Worm (Caenorhabditis elegans): ENCODE measurements around the gene wrt-2.

Gene wrt-2

DNA sequence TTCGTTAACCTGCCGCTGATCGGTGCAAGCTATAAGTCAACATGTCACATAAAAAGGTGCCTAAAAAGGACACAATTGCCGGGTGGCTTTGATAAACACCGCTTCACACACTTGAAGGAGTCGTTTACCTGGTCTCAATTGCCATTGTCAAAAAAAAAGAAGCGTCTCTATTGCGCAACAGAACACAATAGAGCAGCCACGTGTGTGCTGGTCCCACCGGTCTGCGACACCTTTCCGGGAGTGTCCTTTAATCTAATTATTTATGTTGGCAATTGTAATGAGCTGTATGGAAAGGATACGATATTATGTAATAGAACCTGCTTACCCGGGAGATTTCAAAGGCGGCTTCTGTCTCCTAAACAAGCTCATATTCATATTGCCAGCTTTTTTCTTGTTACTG, 32.5 kb downstream of the wrt-2 start:
- TF ChIP-seq skn-1 (tag; optimal IDR thresholded peaks at IDR 0.05) (no peak), elt-1 (tag; optimal IDR thresholded peaks at IDR 0.05) (no peak), nhr-25 (tag; optimal IDR thresholded peaks at IDR 0.05) (no peak), zag-1 (tag; optimal IDR thresholded peaks at IDR 0.05) (no peak), sem-4 (tag; optimal IDR thresholded peaks at IDR 0.05) (no peak), nhr-12 (tag; optimal IDR thresholded peaks at IDR 0.05) (no peak), ceh-82 (tag; optimal IDR thresholded peaks at IDR 0.05) (no peak), nhr-11 (tag; optimal IDR thresholded peaks at IDR 0.05) (no peak), alr-1 (tag; optimal IDR thresholded peaks at IDR 0.05) (no peak), lin-11 (tag; optimal IDR thresholded peaks at IDR 0.05) (no peak), nhr-77 (tag; optimal IDR thresholded peaks at IDR 0.05) (no peak)

DNA sequence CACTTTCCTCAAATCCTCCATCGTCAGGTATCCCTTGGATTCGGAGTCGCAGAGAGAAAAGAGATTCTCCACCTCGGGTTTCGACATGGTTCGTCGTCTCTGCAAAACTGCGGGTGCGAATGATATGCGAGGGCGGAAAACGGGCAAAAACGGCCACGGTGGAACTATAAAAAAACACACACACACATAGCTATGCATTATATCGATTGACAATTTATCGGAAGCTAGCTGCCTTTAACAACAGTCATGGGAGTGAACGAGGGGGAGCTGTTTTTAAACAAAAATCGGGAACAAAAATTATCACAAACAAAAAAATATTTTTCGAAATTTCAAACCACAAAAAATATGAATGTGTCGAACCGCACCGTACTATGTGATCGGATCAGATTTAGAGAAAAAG, 34.9 kb downstream of the wrt-2 start, which contains the start of gene rsef-1:
Gene rsef-1 (minus strand): TSS at position 101 of the 400 bp plus-strand sequence.
- no peak for TF ChIP-seq nhr-25 (tag; optimal IDR thresholded peaks at IDR 0.05)
- TF ChIP-seq F13H6.1 (tag; optimal IDR thresholded peaks at IDR 0.05) = no peak
- TF ChIP-seq nhr-77 (tag; optimal IDR thresholded peaks at IDR 0.05) = no peak
- no peak for TF ChIP-seq dmd-4 (tag; optimal IDR thresholded peaks at IDR 0.05)
- TF ChIP-seq C34F6.9 (tag; optimal IDR thresholded peaks at IDR 0.05) = no peak
- no peak for TF ChIP-seq alr-1 (tag; optimal IDR thresholded peaks at IDR 0.05)
- no peak for TF ChIP-seq elt-1 (tag; optimal IDR thresholded peaks at IDR 0.05)
- no peak for TF ChIP-seq nhr-21 (tag; optimal IDR thresholded peaks at IDR 0.05)
- TF ChIP-seq ceh-82 (tag; optimal IDR thresholded peaks at IDR 0.05) = no peak
- TF ChIP-seq gmeb-1 (tag; optimal IDR thresholded peaks at IDR 0.05) = no peak
- no peak for TF ChIP-seq unc-39 (tag; optimal IDR thresholded peaks at IDR 0.05)
- TF ChIP-seq ZK546.5 (tag; optimal IDR thresholded peaks at IDR 0.05) = no peak

DNA sequence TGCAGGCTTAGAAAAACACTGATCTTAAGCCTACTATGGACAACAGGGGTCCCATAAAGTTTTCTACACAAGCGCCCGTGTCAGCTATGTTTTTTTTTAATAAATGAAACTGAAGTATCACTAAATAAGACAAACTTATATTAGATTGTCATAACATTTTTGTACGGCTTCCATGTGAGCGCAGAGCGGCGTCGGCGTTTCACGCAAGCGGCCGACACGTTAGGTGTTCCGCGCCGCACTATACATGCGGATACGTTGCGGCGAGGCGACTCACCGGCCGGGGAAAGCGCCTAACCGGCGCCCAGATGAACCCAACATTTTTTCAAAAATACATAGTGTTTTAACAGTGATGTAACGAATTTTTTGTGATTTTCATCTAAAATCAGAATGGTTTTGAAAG, 36.5 kb downstream of the wrt-2 start:
- TF ChIP-seq unc-55 (GFP tag; optimal IDR thresholded peaks at IDR 0.05) = no peak
- TF ChIP-seq nhr-6 (tag; optimal IDR thresholded peaks at IDR 0.05) = no peak
- TF ChIP-seq fos-1 (tag; optimal IDR thresholded peaks at IDR 0.05) = no peak
- no peak for TF ChIP-seq R02D3.7 (tag; optimal IDR thresholded peaks at IDR 0.05)
- no peak for TF ChIP-seq ztf-1 (GFP tag; conservative IDR thresholded peaks at IDR 0.05)
- no peak for TF ChIP-seq lin-11 (tag; optimal IDR thresholded peaks at IDR 0.05)
- no peak for TF ChIP-seq mab-5 (tag; optimal IDR thresholded peaks at IDR 0.05)
- no peak for TF ChIP-seq nhr-23 (tag; optimal IDR thresholded peaks at IDR 0.05)

DNA sequence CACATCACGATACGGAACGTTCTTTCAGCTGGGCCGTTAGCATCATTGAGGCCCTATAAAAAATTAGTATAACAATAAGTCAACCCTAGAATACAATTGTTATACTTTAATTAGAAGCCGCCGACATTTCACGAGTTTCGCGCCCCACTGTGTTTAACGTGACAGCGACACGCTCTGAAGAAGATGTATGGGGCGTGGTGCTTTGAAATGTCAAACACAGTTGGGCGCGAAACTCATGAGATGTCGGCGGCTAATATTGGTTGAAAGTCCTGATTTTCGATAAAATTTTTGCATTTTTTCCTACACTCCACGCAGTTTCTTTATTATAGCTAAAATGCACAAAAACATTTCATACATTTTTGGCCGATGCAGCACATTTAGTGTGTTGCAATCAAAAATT, 38.1 kb downstream of the wrt-2 start:
- TF ChIP-seq gmeb-1 (tag; optimal IDR thresholded peaks at IDR 0.05) = no peak
- peak; percentile 32 for TF ChIP-seq snpc-4 (tag; optimal IDR thresholded peaks at IDR 0.05)

DNA sequence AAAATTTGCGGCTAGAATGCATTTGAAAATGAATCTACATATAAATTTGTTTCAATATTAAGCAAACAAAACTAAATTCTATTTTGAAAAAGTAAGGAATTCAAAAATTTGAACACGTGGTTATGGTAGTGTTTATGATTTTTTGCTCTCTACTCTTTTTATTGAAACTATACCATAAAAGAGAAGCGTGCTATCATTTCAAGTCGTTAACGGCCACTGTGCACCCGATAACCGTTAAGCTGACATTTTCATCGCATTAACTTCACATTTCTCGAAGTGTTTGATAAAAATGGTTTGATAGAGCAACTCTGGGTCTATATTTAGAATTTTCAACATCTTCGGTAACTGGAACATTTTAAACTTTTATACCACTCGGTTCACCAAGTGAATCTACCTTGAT, 39.3 kb downstream of the wrt-2 start, which contains the start of gene twk-26:
Gene twk-26 (minus strand): TSS at position 23 of the 400 bp plus-strand sequence.
- peak; percentile 43 for TF ChIP-seq sma-9 (GFP tag; optimal IDR thresholded peaks at IDR 0.05)
- no peak for TF ChIP-seq sma-9 (tag; optimal IDR thresholded peaks at IDR 0.05)
- TF ChIP-seq Y55F3AM.14 (GFP tag; optimal IDR thresholded peaks at IDR 0.05) = no peak
- TF ChIP-seq fos-1 (tag; optimal IDR thresholded peaks at IDR 0.05) = peak; percentile 37

DNA sequence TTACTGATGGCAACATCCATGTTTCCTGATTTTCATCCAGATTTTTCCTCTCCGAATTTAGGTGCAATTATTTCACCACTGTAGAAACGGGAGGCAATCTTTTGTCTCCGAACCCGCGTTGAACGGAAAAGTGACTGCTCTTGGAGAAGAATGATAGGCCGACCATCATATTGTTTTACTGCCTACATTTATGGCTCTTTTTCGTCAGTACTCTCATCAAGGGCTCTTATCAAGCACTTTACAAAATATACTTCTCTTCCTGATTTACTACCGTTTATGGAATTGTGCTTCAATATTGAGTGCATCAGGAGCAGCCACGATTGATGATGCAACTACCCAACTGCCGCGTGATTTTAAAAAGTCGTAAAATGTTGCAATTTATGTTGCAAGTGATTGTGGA, 39.8 kb downstream of the wrt-2 start:
- peak; percentile 27 for TF ChIP-seq sma-9 (GFP tag; optimal IDR thresholded peaks at IDR 0.05)
- TF ChIP-seq sma-9 (tag; optimal IDR thresholded peaks at IDR 0.05) = no peak
- no peak for TF ChIP-seq nhr-11 (tag; optimal IDR thresholded peaks at IDR 0.05)

DNA sequence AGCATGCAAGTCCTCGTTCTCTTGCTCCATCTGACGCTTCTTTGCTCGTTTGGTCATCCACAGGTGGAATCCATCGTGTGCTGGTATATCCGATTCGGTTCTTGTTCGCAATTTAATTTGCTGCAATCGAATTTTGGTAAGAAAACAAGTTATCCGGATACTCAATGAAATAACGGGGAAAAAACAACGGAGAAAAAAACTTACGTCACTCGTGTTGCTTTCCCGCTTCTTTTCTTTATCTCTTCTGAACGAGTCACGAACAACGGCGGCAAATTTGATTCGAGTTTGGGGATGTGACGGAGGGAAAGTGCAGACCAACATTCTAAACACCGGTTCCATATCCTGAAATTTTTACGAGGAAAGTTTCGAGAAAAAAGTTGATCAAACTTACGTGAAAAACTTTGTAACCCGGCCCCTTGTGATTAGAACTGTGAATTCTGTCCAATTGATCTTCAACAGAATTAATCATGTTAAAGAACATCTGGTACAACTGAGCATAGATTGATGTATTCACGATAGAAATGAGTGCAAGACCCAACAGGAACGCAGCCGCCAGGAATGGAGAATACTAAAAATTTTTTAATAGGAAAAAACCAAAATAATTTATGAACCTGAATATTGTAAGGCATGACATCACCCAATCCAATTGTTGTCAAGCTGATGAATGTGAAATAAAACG, 42.7 kb downstream of the wrt-2 start:
- no peak for TF ChIP-seq blmp-1 (tag; optimal IDR thresholded peaks at IDR 0.05; ENCODE audit: insufficient read depth)
